Fruit fly (Drosophila melanogaster) whole organism, embryonic: Measurements from ENCODE around the gene CG32633.

Experiments
- Aef1 ChIP-seq: fragments of 200-800 bp; sonication (Bioruptor generic); IDR thresholded peaks from 3 replicates; pipeline ENCODE4 v1.3.6; 2022; ENCODE audit warnings: missing biosample characterization, missing genetic modification characterization
- B-H2 ChIP-seq: fragments of 200-800 bp; sonication (Bioruptor generic); optimal IDR thresholded peaks from 2 replicates; lab custom pipeline; 2018; ENCODE audit warnings: missing biosample characterization, mild to moderate bottlenecking, missing genetic modification characterization
- Blimp-1 ChIP-seq: fragments of 200-800 bp; sonication (Bioruptor generic); optimal IDR thresholded peaks from 3 replicates; lab custom pipeline; 2018; ENCODE audit warnings: missing biosample characterization, missing genetic modification characterization, mild to moderate bottlenecking, moderate library complexity, missing genetic modification reagents
- CG10274 ChIP-seq: fragments of 200-800 bp; sonication (Bioruptor generic); optimal IDR thresholded peaks from 3 replicates; lab custom pipeline; 2017; ENCODE audit warnings: missing biosample characterization, mild to moderate bottlenecking, missing genetic modification characterization
- CG11085 ChIP-seq: fragments of 200-800 bp; sonication (Bioruptor generic); IDR thresholded peaks from 2 replicates; pipeline ENCODE4 v1.3.6; 2022; ENCODE audit warnings: missing biosample characterization, missing genetic modification characterization
- CG11560 ChIP-seq: fragments of 200-800 bp; sonication (Bioruptor generic); IDR thresholded peaks from 3 replicates; pipeline ENCODE4 v1.3.6; 2022; ENCODE audit warnings: missing biosample characterization, missing genetic modification characterization
- CG13123 ChIP-seq: fragments of 200-800 bp; sonication (Bioruptor generic); optimal IDR thresholded peaks from 2 replicates; lab custom pipeline; 2016; ENCODE audit warnings: missing biosample characterization, missing genetic modification characterization
- CG13296 ChIP-seq: fragments of 200-800 bp; sonication (Bioruptor generic); optimal IDR thresholded peaks from 3 replicates; lab custom pipeline; 2018; ENCODE audit warnings: missing biosample characterization, mild to moderate bottlenecking, missing genetic modification characterization
- CG14050 ChIP-seq: fragments of 200-800 bp; sonication (Bioruptor generic); IDR thresholded peaks from 3 replicates; pipeline ENCODE4 v1.3.6; 2022; ENCODE audit warnings: missing biosample characterization, missing genetic modification characterization
- CG14710 ChIP-seq: fragments of 200-800 bp; sonication (Bioruptor generic); optimal IDR thresholded peaks from 3 replicates; lab custom pipeline; 2019; ENCODE audit warnings: missing biosample characterization, mild to moderate bottlenecking, missing genetic modification characterization, moderate library complexity
- CG17612 ChIP-seq: fragments of 200-800 bp; sonication (Bioruptor generic); IDR thresholded peaks from 2 replicates; pipeline ENCODE4 v1.3.6; 2022; ENCODE audit warnings: missing biosample characterization, missing genetic modification characterization
- CG2120 ChIP-seq: fragments of 200-800 bp; sonication (Bioruptor generic); optimal IDR thresholded peaks from 3 replicates; lab custom pipeline; 2016; ENCODE audit warnings: missing biosample characterization, missing genetic modification characterization
- CG9876 ChIP-seq: fragments of 200-800 bp; sonication (Bioruptor generic); optimal IDR thresholded peaks from 2 replicates; lab custom pipeline; 2016; ENCODE audit warnings: missing biosample characterization, missing genetic modification characterization
- Ets65A ChIP-seq: fragments of 200-800 bp; sonication (Bioruptor generic); peaks from one replicate; lab custom pipeline; 2016; ENCODE audit warnings: missing biosample characterization, missing genetic modification characterization
- Fer2 ChIP-seq: fragments of 200-800 bp; sonication (Bioruptor generic); optimal IDR thresholded peaks from 2 replicates; lab custom pipeline; 2018; ENCODE audit warnings: missing biosample characterization, mild to moderate bottlenecking, missing genetic modification characterization, moderate library complexity
- MTF-1 ChIP-seq: fragments of 200-800 bp; sonication (Bioruptor generic); optimal IDR thresholded peaks from 2 replicates; lab custom pipeline; 2018; ENCODE audit warnings: missing biosample characterization, mild to moderate bottlenecking, missing genetic modification characterization, borderline replicate concordance
- Med ChIP-seq: fragments of 200-800 bp; sonication (Bioruptor generic); peaks from one replicate; lab custom pipeline; 2016; ENCODE audit warnings: missing biosample characterization, missing genetic modification characterization, mild to moderate bottlenecking, inconsistent platforms, moderate library complexity
- Sin3A ChIP-seq: fragments of >200 bp; optimal IDR thresholded peaks from 2 replicates; lab custom pipeline; 2018
- Stat92E ChIP-seq, 3 experiments: fragments of >200 bp in 2 of 3; fragments of 200-800 bp in 1 of 3; sonication (Bioruptor generic) in 1 of 3; optimal IDR thresholded peaks; 2 replicates each; lab custom pipeline; 2017 to 2019; ENCODE audit warnings: missing biosample characterization in 3 of 3, missing genetic modification characterization in 3 of 3, mild to moderate bottlenecking in 1 of 3, moderate library complexity in 1 of 3
- al ChIP-seq: fragments of 200-800 bp; sonication (Bioruptor generic); IDR thresholded peaks from 2 replicates; pipeline ENCODE4 v1.3.6; 2022; ENCODE audit warnings: missing biosample characterization, missing genetic modification characterization
- aop ChIP-seq: fragments of 200-800 bp; sonication (Bioruptor generic); IDR thresholded peaks from 2 replicates; pipeline ENCODE4 v1.3.6; 2022; ENCODE audit warnings: missing biosample characterization, missing genetic modification characterization
- dimm ChIP-seq: fragments of 200-800 bp; sonication (Bioruptor generic); IDR thresholded peaks from 2 replicates; pipeline ENCODE4 v1.3.6; 2022; ENCODE audit warnings: missing biosample characterization, missing genetic modification characterization
- en ChIP-seq: fragments of 200-800 bp; sonication (Bioruptor generic); optimal IDR thresholded peaks from 2 replicates; lab custom pipeline; 2016; ENCODE audit warnings: missing biosample characterization, missing genetic modification characterization
- fru ChIP-seq: fragments of >200 bp; optimal IDR thresholded peaks from 2 replicates; lab custom pipeline; 2017
- gem ChIP-seq: fragments of 200-800 bp; sonication (Bioruptor generic); optimal IDR thresholded peaks from 2 replicates; lab custom pipeline; 2019; ENCODE audit warnings: missing biosample characterization, mild to moderate bottlenecking, missing genetic modification characterization, moderate library complexity
- grn ChIP-seq: fragments of 200-800 bp; sonication (Bioruptor generic); optimal IDR thresholded peaks from 3 replicates; lab custom pipeline; 2017; ENCODE audit warnings: missing biosample characterization, missing genetic modification characterization
- kah ChIP-seq: fragments of 200-800 bp; sonication (Bioruptor generic); optimal IDR thresholded peaks from 2 replicates; lab custom pipeline; 2018; ENCODE audit warnings: missing biosample characterization, mild to moderate bottlenecking, missing genetic modification characterization
- kay ChIP-seq: fragments of 200-800 bp; sonication (Bioruptor generic); optimal IDR thresholded peaks from 2 replicates; lab custom pipeline; 2016; ENCODE audit warnings: missing biosample characterization, missing genetic modification characterization
- luna ChIP-seq: fragments of 200-800 bp; sonication (Bioruptor generic); optimal IDR thresholded peaks from 2 replicates; lab custom pipeline; 2016; ENCODE audit warnings: missing biosample characterization, missing genetic modification characterization
- maf-S ChIP-seq: fragments of 200-800 bp; sonication (Bioruptor generic); optimal IDR thresholded peaks from 2 replicates; lab custom pipeline; 2016; ENCODE audit warnings: missing biosample characterization, missing genetic modification characterization
- nau ChIP-seq: fragments of 200-800 bp; sonication (Bioruptor generic); optimal IDR thresholded peaks from 3 replicates; lab custom pipeline; 2017; ENCODE audit warnings: missing biosample characterization, mild to moderate bottlenecking, missing genetic modification characterization, missing genetic modification reagents
- row ChIP-seq: fragments of 200-800 bp; sonication (Bioruptor generic); IDR thresholded peaks from 3 replicates; pipeline ENCODE4 v1.3.6; 2022; ENCODE audit warnings: missing biosample characterization, missing genetic modification characterization
- sd ChIP-seq: fragments of 200-800 bp; sonication (Bioruptor generic); optimal IDR thresholded peaks from 3 replicates; lab custom pipeline; 2018; ENCODE audit warnings: missing biosample characterization, mild to moderate bottlenecking, missing genetic modification characterization, moderate library complexity
- so ChIP-seq: fragments of 200-800 bp; sonication (Bioruptor generic); IDR thresholded peaks from 3 replicates; pipeline ENCODE4 v1.3.6; 2022; ENCODE audit warnings: missing biosample characterization, missing genetic modification characterization
- ssp ChIP-seq: fragments of 200-800 bp; sonication (Bioruptor generic); IDR thresholded peaks from 2 replicates; pipeline ENCODE4 v1.3.6; 2022; ENCODE audit warnings: missing biosample characterization, missing genetic modification characterization
- tup ChIP-seq: fragments of 200-800 bp; sonication (Bioruptor generic); optimal IDR thresholded peaks from 2 replicates; lab custom pipeline; 2016; ENCODE audit warnings: missing biosample characterization, mild to moderate bottlenecking, missing genetic modification characterization, moderate library complexity
- usp ChIP-seq: fragments of >200 bp; optimal IDR thresholded peaks from 2 replicates; lab custom pipeline; 2017; ENCODE audit warnings: missing biosample characterization, missing genetic modification characterization

The CG32633 gene

DNA sequence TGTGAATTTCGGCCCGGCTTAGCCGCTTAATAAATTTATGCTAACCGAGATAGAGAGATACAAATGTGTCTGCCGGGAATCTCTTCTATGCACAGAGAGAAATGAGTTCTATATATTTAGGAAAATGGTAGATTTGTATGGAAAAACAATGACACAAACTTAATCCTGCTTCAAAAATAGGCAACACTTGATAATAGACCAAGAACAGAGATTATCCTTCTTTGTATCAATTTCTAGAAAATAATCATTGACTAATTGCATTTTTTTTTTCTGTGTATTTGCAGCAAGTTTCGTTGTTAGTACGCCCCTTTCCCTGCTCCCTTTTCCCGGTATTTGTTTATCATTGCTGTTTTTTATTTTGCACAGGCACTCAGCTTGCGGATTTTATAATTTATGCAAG is 22.0 kb upstream of the CG32633 start:
- TF ChIP-seq en (GFP tag; lab: Kevin White, UChicago) (no peak), tup (no peak), CG9876 (no peak), so (GFP tag; lab: Robert Waterston, UW) (no peak), gem (tag; lab: Kevin White, UChicago) (peak; percentile 12), ssp (GFP tag; lab: Robert Waterston, UW) (no peak), Med (peak; percentile 20), row (0 out of 3 replicates have a peak, but pooled peaks have one; percentile 6), CG2120 (no peak), CG17612 (GFP tag; lab: Robert Waterston, UW) (no peak), al (GFP tag; lab: Robert Waterston, UW) (no peak), Aef1 (no peak)

DNA sequence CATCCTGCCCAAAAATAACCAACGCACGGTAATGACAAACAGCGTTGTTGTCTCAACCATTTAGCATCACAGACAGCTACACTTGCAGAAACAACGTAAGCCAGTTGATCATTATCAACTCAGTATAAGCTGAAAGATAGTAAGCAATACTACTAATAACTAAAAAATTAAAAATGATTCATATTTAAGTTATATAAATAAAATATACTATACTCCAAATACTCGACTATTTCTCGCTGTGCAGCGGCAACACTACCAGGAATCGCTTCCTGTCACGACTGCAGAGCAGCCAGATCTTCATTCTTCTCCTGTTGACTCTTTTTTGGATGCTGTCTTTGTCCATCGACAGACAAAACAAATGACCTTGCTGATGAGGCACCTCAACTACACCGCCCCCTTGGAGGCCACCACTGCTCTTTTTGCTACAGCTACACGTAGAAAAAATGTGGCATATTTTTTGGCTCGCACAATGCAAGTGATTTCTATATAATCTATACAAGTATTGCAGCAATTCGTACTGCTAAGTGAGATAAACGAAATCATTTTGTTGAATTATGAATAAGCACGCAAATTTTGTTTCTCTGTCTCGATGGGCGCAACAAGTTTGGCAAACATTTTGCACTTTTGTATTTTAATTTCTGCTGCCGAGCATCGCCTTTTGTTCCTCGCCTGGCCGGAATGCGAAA is 20.4 kb upstream of the CG32633 start:
- TF ChIP-seq CG11085 (GFP tag; lab: Robert Waterston, UW) = no peak
- TF ChIP-seq Med = peak; percentile 40

DNA sequence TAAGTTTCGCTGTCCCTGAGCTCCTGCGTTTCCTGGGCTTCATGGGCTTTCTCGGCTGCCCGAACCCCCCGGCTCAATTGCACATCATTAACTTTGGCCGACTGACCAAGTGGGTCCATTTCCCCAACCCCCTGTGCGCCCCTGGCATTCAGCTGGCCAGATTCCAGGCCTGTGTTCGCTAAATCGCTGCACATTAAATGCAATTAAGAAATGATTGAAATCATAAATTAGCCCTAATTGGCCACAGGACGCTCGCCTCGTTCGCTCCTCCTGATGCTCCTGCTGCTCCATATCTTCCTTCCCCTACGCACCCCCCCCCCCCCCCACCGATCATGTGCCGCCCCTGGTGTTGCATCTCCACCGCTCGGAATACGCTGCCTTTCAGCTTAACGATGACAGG is 19.4 kb upstream of the CG32633 start:
- TF ChIP-seq kay = no peak
- no peak for TF ChIP-seq Blimp-1

DNA sequence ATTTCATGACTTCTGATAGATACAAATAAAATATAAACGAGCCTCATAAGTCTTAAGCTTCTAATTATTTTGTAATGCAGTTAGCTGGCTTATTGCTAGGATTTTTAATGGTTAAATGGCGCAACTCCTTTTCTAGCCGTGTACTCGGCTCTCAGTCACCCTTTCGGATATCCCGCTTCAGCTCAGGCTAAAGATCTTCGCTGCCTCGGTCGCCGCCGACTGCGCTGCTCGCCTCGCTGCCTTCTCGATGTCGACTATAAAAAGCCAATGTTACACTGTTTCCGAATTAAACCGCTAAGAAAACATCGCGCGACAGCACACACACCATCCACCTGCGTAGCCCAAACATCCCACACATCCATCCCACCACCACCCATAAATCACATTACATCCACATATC is 18.1 kb upstream of the CG32633 start, which contains the start of gene Cpr12A:
Gene Cpr12A (plus strand): TSS at position 301 of the 400 bp plus-strand sequence.
- TF ChIP-seq grn (no peak), dimm (GFP tag; lab: Robert Waterston, UW) (no peak), usp (GFP tag; lab: Kevin White, UChicago) (no peak), CG11560 (tag; lab: Robert Waterston, UW) (no peak), CG13123 (GFP tag; lab: Kevin White, UChicago) (no peak), CG14710 (tag; lab: Kevin White, UChicago) (no peak), CG13296 (GFP tag; lab: Kevin White, UChicago) (no peak), Stat92E (GFP tag; optimal IDR thresholded peaks at IDR 0.05; lab: Kevin White, UChicago) (no peak), aop (GFP tag; lab: Robert Waterston, UW) (no peak), sd (tag; lab: Kevin White, UChicago) (no peak), Fer2 (tag; lab: Kevin White, UChicago) (no peak), CG14050 (GFP tag; lab: Robert Waterston, UW) (no peak), Sin3A (lab: Kevin White, UChicago) (no peak), nau (GFP tag; lab: Kevin White, UChicago) (no peak), luna (GFP tag; lab: Kevin White, UChicago) (no peak), kah (GFP tag; lab: Kevin White, UChicago) (no peak), fru (no peak), CG10274 (no peak), MTF-1 (GFP tag; lab: Kevin White, UChicago) (no peak), maf-S (GFP tag; lab: Kevin White, UChicago) (no peak)

DNA sequence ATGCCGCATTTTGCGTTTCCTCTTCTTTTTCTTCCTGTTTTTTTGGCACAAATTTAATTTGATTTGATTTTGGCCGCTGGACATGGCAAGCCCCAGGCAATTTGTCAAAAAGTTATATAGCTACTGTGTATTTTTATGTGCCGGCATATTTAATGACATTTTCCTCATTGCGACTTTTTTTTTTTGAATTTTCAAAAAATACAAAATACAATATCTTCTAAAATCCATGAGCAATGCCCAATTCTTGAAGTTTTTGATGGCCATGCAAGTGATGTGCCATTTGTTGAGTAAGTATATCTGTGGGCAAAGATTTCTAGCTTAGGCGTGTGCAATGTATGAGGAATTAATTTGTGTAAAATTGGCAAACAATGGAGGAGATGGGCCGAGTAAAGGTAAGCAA is 5.8 kb upstream of the CG32633 start, which contains the start of gene CG11816:
Gene CG11816 (minus strand): TSS at position 101 of the 400 bp plus-strand sequence.
- no peak for TF ChIP-seq B-H2
- TF ChIP-seq Ets65A (GFP tag; lab: Kevin White, UChicago) = peak; percentile 2
